Worm (Caenorhabditis elegans): ENCODE results near the gene F22E5.12.

The F22E5.12 gene

ce11 chrII:2649015-2649414 is 2.4 kb upstream of the F22E5.12 start (continued):
- TF ChIP-seq unc-98 (GFP tag; IDR thresholded peaks at IDR 0.05), result no peak
- TF ChIP-seq efl-3 (GFP tag; optimal IDR thresholded peaks at IDR 0.05), result no peak
- TF ChIP-seq dpl-1 (GFP tag; optimal IDR thresholded peaks at IDR 0.05), result peak; percentile 9 to 54 (median 35)
- TF ChIP-seq zag-1 (tag; optimal IDR thresholded peaks at IDR 0.05), result no peak
- TF ChIP-seq irx-1 (tag; optimal IDR thresholded peaks at IDR 0.05), result no peak
- TF ChIP-seq hpl-2 (GFP tag; optimal IDR thresholded peaks at IDR 0.05), result no peak
- no peak for TF ChIP-seq pqm-1 (tag; optimal IDR thresholded peaks at IDR 0.05)
- no peak for TF ChIP-seq lin-39 (tag; optimal IDR thresholded peaks at IDR 0.05)
- TF ChIP-seq ets-5 (GFP tag; IDR thresholded peaks at IDR 0.05), result no peak
- TF ChIP-seq rnt-1 (tag; optimal IDR thresholded peaks at IDR 0.05), result peak; percentile 48
- no peak for TF ChIP-seq snpc-4 (tag; optimal IDR thresholded peaks at IDR 0.05)
- TF ChIP-seq tbx-2 (tag; optimal IDR thresholded peaks at IDR 0.05), result no peak
- TF ChIP-seq nhr-76 (tag; optimal IDR thresholded peaks at IDR 0.05), result no peak
- no peak for TF ChIP-seq nhr-84 (tag; optimal IDR thresholded peaks at IDR 0.05)
- TF ChIP-seq lir-3 (tag; optimal IDR thresholded peaks at IDR 0.05; ENCODE audit: poor library complexity), result no peak
- TF ChIP-seq mep-1 (tag; optimal IDR thresholded peaks at IDR 0.05), result peak; percentile 44
- no peak for TF ChIP-seq egl-13 (tag; optimal IDR thresholded peaks at IDR 0.05)
- TF ChIP-seq C04F5.9 (tag; optimal IDR thresholded peaks at IDR 0.05), result no peak
- peak; percentile 47 for TF ChIP-seq swsn-7 (tag; optimal IDR thresholded peaks at IDR 0.05)
- TF ChIP-seq mab-9 (GFP tag; IDR thresholded peaks at IDR 0.05), result no peak
- TF ChIP-seq fkh-4 (tag; optimal IDR thresholded peaks at IDR 0.05; ENCODE audit: borderline replicate concordance), result no peak
- no peak for TF ChIP-seq nhr-90 (tag; optimal IDR thresholded peaks at IDR 0.05; ENCODE audit: poor library complexity)
- no peak for TF ChIP-seq C34B4.2 (tag; optimal IDR thresholded peaks at IDR 0.05)
- TF ChIP-seq pag-3 (tag; optimal IDR thresholded peaks at IDR 0.05; ENCODE audit: borderline replicate concordance, insufficient read depth), result no peak
- TF ChIP-seq ceh-63 (GFP tag; optimal IDR thresholded peaks at IDR 0.05), result no peak
- no peak for TF ChIP-seq ces-1 (GFP tag; optimal IDR thresholded peaks at IDR 0.05)
- peak; percentile 68 for TF ChIP-seq snu-23 (GFP tag; optimal IDR thresholded peaks at IDR 0.05)
- TF ChIP-seq efl-1 (optimal IDR thresholded peaks at IDR 0.05), result peak; percentile 50 to 61
- TF ChIP-seq efl-1 (GFP tag; optimal IDR thresholded peaks at IDR 0.05 in 1 of 2), result peak; percentile 34 to 67
- TF ChIP-seq C16A3.4 (tag; optimal IDR thresholded peaks at IDR 0.05), result no peak
- peak; percentile 26 to 51 for TF ChIP-seq lsy-2 (tag; optimal IDR thresholded peaks at IDR 0.05)
- peak; percentile 47 for TF ChIP-seq nhr-85 (tag)
- TF ChIP-seq lin-14 (GFP tag; optimal IDR thresholded peaks at IDR 0.05), result peak; percentile 76
- TF ChIP-seq nhr-19 (GFP tag; conservative IDR thresholded peaks at IDR 0.05), result 0 out of 2 replicates have a peak, but pooled peaks have one; percentile 9
- TF ChIP-seq hlh-4 (tag; optimal IDR thresholded peaks at IDR 0.05), result no peak
- no peak for TF ChIP-seq lin-15B (tag; optimal IDR thresholded peaks at IDR 0.05)
- TF ChIP-seq unc-130 (tag; optimal IDR thresholded peaks at IDR 0.05), result no peak
- TF ChIP-seq grh-1 (GFP tag; IDR thresholded peaks at IDR 0.05), result no peak
- TF ChIP-seq mef-2 (tag; optimal IDR thresholded peaks at IDR 0.05), result no peak
- peak; percentile 27 for TF ChIP-seq skn-1 (tag; optimal IDR thresholded peaks at IDR 0.05)
- TF ChIP-seq ceh-88 (GFP tag; IDR thresholded peaks at IDR 0.05), result no peak
- TF ChIP-seq tlp-1 (tag; optimal IDR thresholded peaks at IDR 0.05), result no peak
- no peak for TF ChIP-seq alr-1 (tag; optimal IDR thresholded peaks at IDR 0.05; ENCODE audit: borderline replicate concordance)
- no peak for TF ChIP-seq fos-1 (tag; optimal IDR thresholded peaks at IDR 0.05)
- no peak for TF ChIP-seq ceh-8 (GFP tag; optimal IDR thresholded peaks at IDR 0.05)
- TF ChIP-seq vab-15 (tag; optimal IDR thresholded peaks at IDR 0.05), result no peak
- TF ChIP-seq ztf-11 (tag; optimal IDR thresholded peaks at IDR 0.05), result no peak
- no peak for TF ChIP-seq elt-3 (tag; optimal IDR thresholded peaks at IDR 0.05)
- TF ChIP-seq dsc-1 (tag; optimal IDR thresholded peaks at IDR 0.05), result no peak
- TF ChIP-seq hlh-17 (GFP tag; optimal IDR thresholded peaks at IDR 0.05; ENCODE audit: borderline replicate concordance), result no peak
- TF ChIP-seq aly-2 (tag; optimal IDR thresholded peaks at IDR 0.05), result no peak
- no peak for TF ChIP-seq fkh-10 (GFP tag; optimal IDR thresholded peaks at IDR 0.05)
- TF ChIP-seq ceh-82 (tag; optimal IDR thresholded peaks at IDR 0.05), result no peak
